Worm (Caenorhabditis elegans): ENCODE data around the gene col-91.

Gene col-91

ce11 chrIII:8263377-8263776, at the start of gene col-91:
Gene col-91, minus strand, starts transcription at chrIII:8263664.
- TF ChIP-seq nhr-25 (tag; optimal IDR thresholded peaks at IDR 0.05) (peak; percentile 16), nhr-21 (tag; optimal IDR thresholded peaks at IDR 0.05) (peak; percentile 1), unc-39 (tag; optimal IDR thresholded peaks at IDR 0.05) (no peak), mab-5 (tag; optimal IDR thresholded peaks at IDR 0.05) (no peak), ztf-4 (tag; optimal IDR thresholded peaks at IDR 0.05) (no peak)

- TF ChIP-seq peb-1 (tag; optimal IDR thresholded peaks at IDR 0.05) (no peak), snpc-4 (tag; optimal IDR thresholded peaks at IDR 0.05) (no peak), ztf-11 (tag; optimal IDR thresholded peaks at IDR 0.05) (no peak), sma-3 (GFP tag; optimal IDR thresholded peaks at IDR 0.05) (no peak), nhr-12 (tag; optimal IDR thresholded peaks at IDR 0.05) (no peak), zag-1 (tag; optimal IDR thresholded peaks at IDR 0.05) (no peak), ceh-16 (tag; optimal IDR thresholded peaks at IDR 0.05) (no peak), ztf-1 (GFP tag; conservative IDR thresholded peaks at IDR 0.05) (no peak), ama-1 (optimal IDR thresholded peaks at IDR 0.05) (no peak), R02D3.7 (tag; optimal IDR thresholded peaks at IDR 0.05) (no peak), sem-4 (tag; optimal IDR thresholded peaks at IDR 0.05) (no peak), mbf-1 (tag; optimal IDR thresholded peaks at IDR 0.05) (no peak), nhr-10 (tag; optimal IDR thresholded peaks at IDR 0.05) (no peak)
These were observed 48.9 kb upstream of the col-91 start, which contains the start of gene F10E9.2 for ce11 chrIII:8312393-8312792. Gene F10E9.2, plus strand, starts transcription at chrIII:8312693.

- TF ChIP-seq R02D3.7 (tag; optimal IDR thresholded peaks at IDR 0.05) (no peak), nhr-77 (tag; optimal IDR thresholded peaks at IDR 0.05) (no peak), mdl-1 (tag; optimal IDR thresholded peaks at IDR 0.05) (no peak), lsy-2 (tag; optimal IDR thresholded peaks at IDR 0.05) (peak; percentile 19 to 96), C34F6.9 (tag; optimal IDR thresholded peaks at IDR 0.05) (peak; percentile 11), unc-55 (GFP tag; optimal IDR thresholded peaks at IDR 0.05) (peak; percentile 43), ztf-4 (tag; optimal IDR thresholded peaks at IDR 0.05) (no peak), nhr-129 (tag; optimal IDR thresholded peaks at IDR 0.05) (peak; percentile 34), peb-1 (tag; optimal IDR thresholded peaks at IDR 0.05) (no peak)
These were observed 47.0 kb upstream of the col-91 start, which contains the start of gene F10E9.3 for ce11 chrIII:8310239-8311057. Gene F10E9.3, plus strand, starts transcription at chrIII:8311007.

- TF ChIP-seq nhr-129 (tag; optimal IDR thresholded peaks at IDR 0.05) = no peak
These were observed 44.8 kb upstream of the col-91 start, which contains the start of gene F10E9.4 for ce11 chrIII:8308238-8308637. Gene F10E9.4, plus strand, starts transcription at chrIII:8308538.

- TF ChIP-seq crh-2 (tag; optimal IDR thresholded peaks at IDR 0.05) (peak; percentile 95), nhr-12 (tag; optimal IDR thresholded peaks at IDR 0.05) (no peak), ceh-82 (tag; optimal IDR thresholded peaks at IDR 0.05) (no peak), Y55F3AM.14 (GFP tag; optimal IDR thresholded peaks at IDR 0.05) (no peak), gmeb-1 (tag; optimal IDR thresholded peaks at IDR 0.05) (peak; percentile 92), unc-55 (GFP tag; optimal IDR thresholded peaks at IDR 0.05) (peak; percentile 92), fos-1 (tag; optimal IDR thresholded peaks at IDR 0.05) (peak; percentile 84), sma-3 (GFP tag; optimal IDR thresholded peaks at IDR 0.05) (peak; percentile 96), egl-27 (tag; optimal IDR thresholded peaks at IDR 0.05) (peak; percentile 72), blmp-1 (tag; optimal IDR thresholded peaks at IDR 0.05; ENCODE audit: insufficient read depth) (peak; percentile 56), sma-9 (GFP tag; optimal IDR thresholded peaks at IDR 0.05) (peak; percentile 96), sma-9 (tag; optimal IDR thresholded peaks at IDR 0.05) (no peak), skn-1 (tag; optimal IDR thresholded peaks at IDR 0.05) (peak; percentile 36), nhr-25 (tag; optimal IDR thresholded peaks at IDR 0.05) (peak; percentile 83), lin-11 (tag; optimal IDR thresholded peaks at IDR 0.05) (peak; percentile 46), lin-13 (GFP tag; optimal IDR thresholded peaks at IDR 0.05) (peak; percentile 84), nhr-6 (tag; optimal IDR thresholded peaks at IDR 0.05) (peak; percentile 77), sem-4 (tag; optimal IDR thresholded peaks at IDR 0.05) (peak; percentile 95), nhr-129 (tag; optimal IDR thresholded peaks at IDR 0.05) (peak; percentile 32), nhr-237 (tag; optimal IDR thresholded peaks at IDR 0.05) (no peak), snpc-4 (tag; optimal IDR thresholded peaks at IDR 0.05) (peak; percentile 77), nhr-21 (tag; optimal IDR thresholded peaks at IDR 0.05) (peak; percentile 74), F13H6.1 (tag; optimal IDR thresholded peaks at IDR 0.05) (peak; percentile 89), nhr-23 (tag; optimal IDR thresholded peaks at IDR 0.05) (no peak), C34F6.9 (tag; optimal IDR thresholded peaks at IDR 0.05) (peak; percentile 94), ceh-16 (tag; optimal IDR thresholded peaks at IDR 0.05) (no peak), ztf-11 (tag; optimal IDR thresholded peaks at IDR 0.05) (no peak), alr-1 (tag; optimal IDR thresholded peaks at IDR 0.05) (no peak), ztf-4 (tag; optimal IDR thresholded peaks at IDR 0.05) (peak; percentile 67), mab-5 (tag; optimal IDR thresholded peaks at IDR 0.05) (peak; percentile 27), dmd-4 (tag; optimal IDR thresholded peaks at IDR 0.05) (no peak), R02D3.7 (tag; optimal IDR thresholded peaks at IDR 0.05) (no peak), nhr-10 (tag; optimal IDR thresholded peaks at IDR 0.05) (peak; percentile 40), lsy-2 (tag; optimal IDR thresholded peaks at IDR 0.05) (peak; percentile 75 to 96), nhr-77 (tag; optimal IDR thresholded peaks at IDR 0.05) (peak; percentile 43)
These were observed 43.9 kb upstream of the col-91 start, which contains the start of the genes F10E9.7 and F10E9.5 for ce11 chrIII:8307356-8307755. Gene F10E9.7, minus strand, starts transcription at chrIII:8307441. Gene F10E9.5, plus strand, starts transcription at chrIII:8307592.
